Worm (Caenorhabditis elegans): ENCODE results near the gene T07A9.12.

The T07A9.12 gene

ce11 chrIV:396373-396772, 14.3 kb upstream of the T07A9.12 start, which contains the start of gene rrp-8:
TSS of gene rrp-8 (plus strand) at chrIV:396545.
- TF ChIP-seq fkh-2 (tag; optimal IDR thresholded peaks at IDR 0.05) (no peak), ceh-82 (tag; optimal IDR thresholded peaks at IDR 0.05) (no peak), mml-1 (tag; optimal IDR thresholded peaks at IDR 0.05) (no peak), elt-3 (tag; optimal IDR thresholded peaks at IDR 0.05) (no peak), pha-4 (tag; optimal IDR thresholded peaks at IDR 0.05) (no peak), ZK546.5 (tag; optimal IDR thresholded peaks at IDR 0.05) (no peak), ztf-11 (tag; optimal IDR thresholded peaks at IDR 0.05) (no peak), nhr-25 (tag; optimal IDR thresholded peaks at IDR 0.05) (no peak), fos-1 (tag; optimal IDR thresholded peaks at IDR 0.05) (no peak), mdl-1 (tag; optimal IDR thresholded peaks at IDR 0.05) (no peak), fkh-10 (GFP tag; optimal IDR thresholded peaks at IDR 0.05) (no peak), lin-15B (tag; optimal IDR thresholded peaks at IDR 0.05) (no peak), lin-39 (tag; optimal IDR thresholded peaks at IDR 0.05) (no peak), aly-2 (tag; optimal IDR thresholded peaks at IDR 0.05) (no peak)

ce11 chrIV:401395-401794, 9.3 kb upstream of the T07A9.12 start, which contains the start of gene gpa-4:
TSS of gene gpa-4 (plus strand) at chrIV:401695.
- TF ChIP-seq nhr-28 (tag; optimal IDR thresholded peaks at IDR 0.05) (no peak), nhr-237 (tag; optimal IDR thresholded peaks at IDR 0.05) (no peak), ztf-4 (tag; optimal IDR thresholded peaks at IDR 0.05) (no peak), nhr-76 (tag; optimal IDR thresholded peaks at IDR 0.05) (no peak), tbx-2 (tag; optimal IDR thresholded peaks at IDR 0.05) (no peak), pha-4 (tag; optimal IDR thresholded peaks at IDR 0.05) (no peak), pqm-1 (tag; optimal IDR thresholded peaks at IDR 0.05) (no peak), fkh-10 (GFP tag; optimal IDR thresholded peaks at IDR 0.05) (no peak), R02D3.7 (tag; optimal IDR thresholded peaks at IDR 0.05) (no peak)

DNA sequence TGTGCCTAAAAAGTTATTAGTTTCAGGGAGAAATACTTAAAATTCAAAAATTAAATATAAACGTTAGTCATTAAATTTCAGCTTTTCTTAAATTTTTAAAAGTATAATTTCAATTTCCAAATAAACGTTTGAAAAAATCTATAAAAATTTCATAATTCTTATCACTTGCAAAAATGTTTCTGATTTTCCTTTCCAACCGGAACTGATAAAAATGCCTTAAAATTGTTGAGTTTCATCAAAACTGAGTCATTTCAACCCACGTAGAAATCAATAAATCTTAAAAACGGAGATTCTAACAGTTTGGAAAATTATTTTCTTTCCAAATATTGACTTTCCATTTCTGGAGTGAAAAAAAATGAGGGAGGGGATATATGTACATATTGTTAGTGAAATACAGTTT, 1.8 kb upstream of the T07A9.12 start:
- TF ChIP-seq elt-2 (tag; optimal IDR thresholded peaks at IDR 0.05) (peak; percentile 53), pqm-1 (tag; optimal IDR thresholded peaks at IDR 0.05) (peak; percentile 10), lin-15B (tag; optimal IDR thresholded peaks at IDR 0.05) (no peak), sea-2 (GFP tag; optimal IDR thresholded peaks at IDR 0.05) (no peak), pha-4 (tag; optimal IDR thresholded peaks at IDR 0.05) (peak; percentile 4)

DNA sequence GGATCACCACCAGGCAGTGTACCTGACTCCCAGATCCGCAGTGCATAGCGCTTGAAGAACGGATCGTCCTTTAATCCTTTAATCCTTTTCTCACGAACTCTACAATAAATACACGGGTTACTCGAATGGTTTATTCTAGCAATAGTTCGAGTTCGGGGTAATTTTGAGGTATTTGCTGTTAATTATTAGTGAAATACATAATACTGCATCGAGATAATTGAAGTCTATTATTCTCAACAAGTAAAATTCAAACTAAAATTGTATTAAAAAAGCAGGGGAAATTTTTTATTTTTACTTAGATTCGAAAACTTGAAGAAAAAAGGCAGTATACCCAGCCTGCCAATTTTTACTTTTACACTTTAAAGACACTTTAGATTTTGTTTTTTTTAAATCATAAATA, 732 bp upstream of the T07A9.12 start, which contains the start of gene kgb-1:
kgb-1 (minus strand) TSS at position 101 of the 400 bp plus-strand sequence.
- TF ChIP-seq hmg-11 (tag; optimal IDR thresholded peaks at IDR 0.05): no peak
- TF ChIP-seq mdl-1 (tag; optimal IDR thresholded peaks at IDR 0.05): no peak
- no peak for TF ChIP-seq ceh-28 (tag; optimal IDR thresholded peaks at IDR 0.05)
- no peak for TF ChIP-seq aly-2 (tag; optimal IDR thresholded peaks at IDR 0.05)
- TF ChIP-seq elt-1 (tag; optimal IDR thresholded peaks at IDR 0.05): no peak
- no peak for TF ChIP-seq skn-1 (tag; optimal IDR thresholded peaks at IDR 0.05)
- no peak for TF ChIP-seq egl-27 (tag; optimal IDR thresholded peaks at IDR 0.05)
- no peak for TF ChIP-seq nhr-43 (tag; optimal IDR thresholded peaks at IDR 0.05; ENCODE audit: poor library complexity, severe bottlenecking)

DNA sequence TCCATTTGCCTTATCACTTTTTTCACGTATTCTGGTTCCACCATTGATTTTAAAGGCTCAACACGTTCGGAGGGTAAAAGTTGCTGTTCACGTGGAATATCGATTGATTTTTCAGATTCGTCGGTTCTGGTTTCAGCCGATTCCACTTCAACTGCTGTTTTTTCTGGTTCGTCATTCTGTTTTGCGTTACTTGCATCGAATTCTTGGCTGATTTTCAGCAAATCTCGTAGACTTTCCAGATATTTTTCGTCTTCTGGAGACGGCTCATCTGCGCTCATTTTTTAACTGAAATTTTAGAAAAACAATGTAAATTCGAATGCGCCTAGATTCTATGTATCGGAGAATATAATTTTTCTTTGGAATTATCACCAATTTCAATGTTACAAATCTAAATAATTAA, 9.0 kb downstream of the T07A9.12 start, which contains the start of gene eri-1:
eri-1 (minus strand) TSS at position 285 of the 400 bp plus-strand sequence.
- TF ChIP-seq daf-12 (tag; optimal IDR thresholded peaks at IDR 0.05) (no peak), pqm-1 (tag; optimal IDR thresholded peaks at IDR 0.05) (no peak), egl-27 (tag; optimal IDR thresholded peaks at IDR 0.05) (no peak), ceh-28 (tag; optimal IDR thresholded peaks at IDR 0.05) (peak; percentile 21)

ce11 chrIV:420686-421085, 10.0 kb downstream of the T07A9.12 start:
- no peak for TF ChIP-seq ceh-16 (tag; optimal IDR thresholded peaks at IDR 0.05)
- TF ChIP-seq nfya-1 (tag; optimal IDR thresholded peaks at IDR 0.05; ENCODE audit: insufficient read depth): no peak
- TF ChIP-seq ZK546.5 (tag; optimal IDR thresholded peaks at IDR 0.05): no peak
- no peak for TF ChIP-seq elt-2 (tag; optimal IDR thresholded peaks at IDR 0.05)
- TF ChIP-seq nhr-28 (tag; optimal IDR thresholded peaks at IDR 0.05): no peak
- TF ChIP-seq ztf-4 (tag; optimal IDR thresholded peaks at IDR 0.05): no peak
- no peak for TF ChIP-seq lsy-12 (tag; optimal IDR thresholded peaks at IDR 0.05)
- TF ChIP-seq unc-39 (tag; optimal IDR thresholded peaks at IDR 0.05): no peak
- no peak for TF ChIP-seq skn-1 (tag; optimal IDR thresholded peaks at IDR 0.05)
- TF ChIP-seq hmg-11 (tag; optimal IDR thresholded peaks at IDR 0.05): no peak
- TF ChIP-seq sea-2 (GFP tag; optimal IDR thresholded peaks at IDR 0.05): no peak
- no peak for TF ChIP-seq nhr-77 (tag; optimal IDR thresholded peaks at IDR 0.05)
- no peak for TF ChIP-seq lin-39 (tag; optimal IDR thresholded peaks at IDR 0.05)
- TF ChIP-seq fkh-2 (tag; optimal IDR thresholded peaks at IDR 0.05): no peak
- no peak for TF ChIP-seq jun-1 (tag; optimal IDR thresholded peaks at IDR 0.05)
- TF ChIP-seq nhr-23 (tag; optimal IDR thresholded peaks at IDR 0.05): no peak
- no peak for TF ChIP-seq ceh-28 (tag; optimal IDR thresholded peaks at IDR 0.05)
- no peak for TF ChIP-seq ceh-82 (tag; optimal IDR thresholded peaks at IDR 0.05)
- no peak for TF ChIP-seq R02D3.7 (tag; optimal IDR thresholded peaks at IDR 0.05)
- TF ChIP-seq nhr-25 (tag; optimal IDR thresholded peaks at IDR 0.05): no peak

Measured in whole organism, L3 larva.